Fruit fly (Drosophila melanogaster) ovary, adult (tissue): Measurements from ENCODE around the gene CG15514.

Experiments used
- CG17801 ChIP-seq: fragments of 200-800 bp; optimal IDR thresholded peaks from 2 replicates; lab custom pipeline; 2019; ENCODE audit warnings: missing biosample characterization, mild to moderate bottlenecking, missing genetic modification characterization, moderate library complexity; ENCODE audit not compliant: partially characterized antibody

The CG15514 gene

dm6 chr3R:29861432-29862249 is at the start of gene CG15514, which contains the start of gene RpS8:
CG15514 (minus strand) TSS chr3R:29861494.
RpS8 (plus strand) TSS chr3R:29861582.
- TF ChIP-seq CG17801 (GFP tag; lab: Kevin White, UChicago), result peak; percentile 74

DNA sequence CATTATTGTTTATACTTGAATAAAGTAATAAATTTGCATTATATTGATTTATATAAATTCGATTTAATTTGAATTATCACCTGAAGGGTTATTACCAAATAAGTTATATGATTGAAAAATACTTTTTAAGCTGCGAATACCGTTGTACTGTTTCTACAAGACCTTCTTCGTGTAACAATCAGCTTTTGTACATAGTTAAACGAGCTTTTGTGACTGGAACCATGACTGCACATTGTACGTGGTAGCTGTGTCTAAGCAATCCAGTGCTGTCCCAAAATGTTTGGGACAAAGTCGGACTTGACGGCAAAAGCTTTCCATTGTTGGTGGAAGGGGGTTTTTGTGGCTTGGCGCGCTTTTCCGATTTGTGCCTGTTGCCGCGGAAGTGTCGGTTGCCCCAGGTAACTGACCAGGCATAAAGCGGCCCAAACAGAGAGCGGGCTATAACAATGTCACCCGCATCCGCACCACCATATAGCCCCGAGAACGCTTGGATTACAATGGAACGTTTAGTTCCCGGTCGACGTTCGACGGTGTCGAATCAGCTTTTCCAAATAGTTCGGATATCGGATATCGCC is 46.4 kb upstream of the CG15514 start, which contains the start of gene CG31036:
Gene CG31036 (plus strand): TSS at position 507 of the 575 bp plus-strand sequence.
- TF ChIP-seq CG17801 (GFP tag; lab: Kevin White, UChicago), result no peak

- no peak for TF ChIP-seq CG17801 (GFP tag; lab: Kevin White, UChicago)
Observed at dm6 chr3R:29905164-29905563, 43.9 kb upstream of the CG15514 start, which contains the start of gene CG15515. CG15515 (plus strand) TSS chr3R:29905464.

DNA sequence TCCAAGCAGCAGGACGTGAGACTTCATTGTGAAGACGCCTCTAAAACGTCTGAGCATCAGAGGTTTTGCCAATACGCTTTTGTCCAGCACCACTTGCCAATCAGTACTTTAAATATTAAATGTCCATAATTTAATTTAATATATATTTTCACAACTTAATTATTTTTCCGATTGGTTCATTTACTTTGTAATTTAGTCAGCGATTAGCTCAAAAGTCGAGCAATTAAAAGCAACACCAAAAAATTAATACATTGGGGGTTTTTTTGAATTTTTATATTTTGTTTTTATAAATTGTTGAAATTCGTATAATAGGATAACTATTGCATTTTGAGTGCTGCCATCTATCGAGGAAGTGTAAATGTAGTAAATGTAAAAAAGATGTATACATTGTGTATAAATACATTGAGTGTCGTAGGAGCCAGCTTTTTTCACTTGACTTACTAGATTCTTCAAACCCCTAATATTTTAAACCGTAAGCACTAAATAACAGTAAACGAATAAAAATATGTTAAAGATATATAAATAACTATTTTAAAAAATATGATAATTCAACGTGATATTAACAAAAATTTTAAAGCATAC is 42.6 kb upstream of the CG15514 start, which contains the start of gene CG15517:
Gene CG15517 (minus strand): TSS at position 51 of the 582 bp plus-strand sequence.
- no peak for TF ChIP-seq CG17801 (GFP tag; lab: Kevin White, UChicago)

- no peak for TF ChIP-seq CG17801 (GFP tag; lab: Kevin White, UChicago)
Observed at dm6 chr3R:29899635-29900034, 38.3 kb upstream of the CG15514 start.

dm6 chr3R:29898588-29898987 is 37.3 kb upstream of the CG15514 start:
- TF ChIP-seq CG17801 (GFP tag; lab: Kevin White, UChicago), result no peak

dm6 chr3R:29894393-29894792 is 33.1 kb upstream of the CG15514 start:
- TF ChIP-seq CG17801 (GFP tag; lab: Kevin White, UChicago), result no peak

DNA sequence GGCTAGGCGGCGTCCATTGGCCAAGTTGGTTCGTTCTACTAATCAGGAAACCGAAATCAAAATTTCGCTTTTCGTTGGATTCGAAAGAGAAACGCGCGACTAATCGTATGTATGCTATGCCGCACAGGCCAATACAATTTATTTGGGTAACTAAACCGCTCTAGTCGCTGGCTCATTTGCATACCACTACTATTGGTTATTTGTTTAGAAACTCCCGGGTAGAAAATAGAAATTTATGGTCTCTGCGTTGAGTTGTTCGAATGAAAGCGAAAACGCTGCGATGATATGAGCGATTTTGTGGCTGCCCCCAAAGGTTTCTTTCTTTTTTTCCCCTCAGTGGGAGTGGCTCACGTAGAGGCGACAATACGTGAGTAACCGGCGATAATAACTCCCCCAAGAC is 31.7 kb upstream of the CG15514 start:
- no peak for TF ChIP-seq CG17801 (GFP tag; lab: Kevin White, UChicago)

DNA sequence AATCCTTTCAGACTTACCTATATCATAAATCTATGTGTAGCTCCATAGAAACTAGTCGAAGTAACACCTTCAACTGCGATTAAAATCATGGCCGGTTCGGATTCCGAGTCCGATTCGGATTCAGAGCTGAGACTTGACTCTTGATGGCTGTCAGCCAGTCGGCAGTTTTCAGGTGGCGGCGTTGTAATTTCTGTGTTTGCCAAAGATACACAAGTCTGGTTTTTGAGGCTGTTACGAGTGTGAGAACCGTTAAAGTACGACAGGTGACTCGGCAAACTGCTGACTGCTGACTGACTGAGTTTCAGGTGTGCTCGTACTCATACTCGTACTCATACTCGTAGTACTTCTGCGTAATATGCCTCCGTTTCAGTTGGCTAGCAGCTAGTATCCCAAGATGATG is 29.9 kb upstream of the CG15514 start:
- no peak for TF ChIP-seq CG17801 (GFP tag; lab: Kevin White, UChicago)

DNA sequence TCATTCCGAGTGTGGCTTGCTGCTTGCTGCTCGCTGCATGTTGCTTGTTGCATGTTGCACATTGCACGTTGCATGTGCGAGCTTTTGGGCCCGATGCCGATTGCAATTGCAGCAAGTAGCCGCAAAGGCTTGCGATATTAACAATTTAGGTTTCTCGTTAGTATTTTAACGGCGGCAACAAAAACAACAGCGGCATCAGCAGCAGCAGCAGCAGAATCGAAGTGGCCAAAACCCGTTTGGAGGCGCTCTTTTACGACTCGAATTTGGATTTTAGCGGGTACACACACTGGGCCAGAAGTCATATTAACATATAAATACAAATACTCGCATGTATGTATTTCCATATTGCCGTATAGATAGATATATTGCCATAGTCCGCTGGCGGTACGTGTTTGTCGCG is 19.0 kb upstream of the CG15514 start:
- no peak for TF ChIP-seq CG17801 (GFP tag; lab: Kevin White, UChicago)

DNA sequence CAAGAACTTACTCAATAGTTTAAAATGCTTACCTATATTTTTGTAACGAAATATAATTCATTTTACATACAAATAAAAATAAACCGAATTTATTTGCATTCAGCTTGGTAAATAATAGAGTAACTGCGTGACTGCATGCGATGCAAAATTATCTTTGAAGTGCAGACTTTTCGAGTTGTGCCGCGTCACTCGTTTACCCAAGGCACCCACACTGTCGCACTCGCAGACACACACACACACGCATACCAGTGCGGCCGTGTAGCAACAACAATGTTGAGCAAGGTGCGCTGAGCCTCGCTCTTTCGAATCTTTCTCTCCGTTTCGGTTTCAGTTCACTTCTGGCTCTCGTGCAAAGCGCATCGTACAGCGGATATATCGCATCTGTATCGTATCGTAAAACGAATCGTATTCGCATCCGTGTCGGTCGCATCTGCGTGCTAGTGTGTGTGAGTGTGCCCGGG is 15.5 kb upstream of the CG15514 start, which contains the start of gene CG31038:
Gene CG31038 (plus strand): TSS at position 327 of the 461 bp plus-strand sequence.
- peak; percentile 27 for TF ChIP-seq CG17801 (GFP tag; lab: Kevin White, UChicago)

- no peak for TF ChIP-seq CG17801 (GFP tag; lab: Kevin White, UChicago)
Observed at dm6 chr3R:29876232-29876631, 14.9 kb upstream of the CG15514 start.

DNA sequence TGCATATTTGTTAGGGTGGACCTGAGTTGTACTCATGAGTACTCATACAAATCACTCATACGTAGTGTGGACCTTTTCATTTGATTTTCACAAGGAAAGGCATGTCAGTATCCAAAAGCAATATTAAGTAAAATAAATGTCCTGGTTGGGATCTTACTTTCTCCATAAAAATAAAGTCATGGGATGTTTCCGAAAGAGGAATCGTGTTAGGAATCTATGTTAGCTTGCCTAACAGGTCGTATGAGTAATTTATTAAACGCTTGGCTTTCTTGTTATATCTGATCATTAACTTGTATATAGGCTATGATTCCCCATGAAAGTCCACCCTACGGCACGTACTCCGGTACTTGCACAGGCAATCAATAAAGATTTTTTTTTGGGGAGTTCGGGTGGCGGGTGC is 14.5 kb upstream of the CG15514 start:
- peak; percentile 50 for TF ChIP-seq CG17801 (GFP tag; lab: Kevin White, UChicago)

- TF ChIP-seq CG17801 (GFP tag; lab: Kevin White, UChicago), result no peak
Observed at dm6 chr3R:29869350-29869688, 8.0 kb upstream of the CG15514 start, which contains the start of gene CG34133. CG34133 (plus strand) TSS chr3R:29869365.

- TF ChIP-seq CG17801 (GFP tag; lab: Kevin White, UChicago), result peak; percentile 16
Observed at dm6 chr3R:29868676-29869349, 7.5 kb upstream of the CG15514 start, which contains the start of gene Zip99C. Zip99C (minus strand) TSS chr3R:29868895.
